Fruit fly (Drosophila melanogaster) whole organism, adult: ENCODE measurements around the gene CG8563.

ENCODE experiments used
- CG11617 ChIP-seq: fragments of 200-800 bp; sonication (Bioruptor generic); optimal IDR thresholded peaks from 2 replicates; lab custom pipeline; 2017; ENCODE audit warnings: mild to moderate bottlenecking, missing biosample characterization, missing genetic modification reagents, missing genetic modification characterization
- CG12768 ChIP-seq: fragments of 200-800 bp; sonication (Bioruptor generic); optimal IDR thresholded peaks from 2 replicates; lab custom pipeline; 2017; ENCODE audit warnings: missing biosample characterization, missing genetic modification characterization, mild to moderate bottlenecking, moderate library complexity, missing genetic modification reagents
- CG14711 ChIP-seq: fragments of 200-800 bp; sonication (Bioruptor generic); optimal IDR thresholded peaks from 2 replicates; lab custom pipeline; 2018; ENCODE audit warnings: missing biosample characterization, mild to moderate bottlenecking, missing genetic modification characterization, moderate library complexity
- CG1620 ChIP-seq: fragments of 200-800 bp; sonication (Bioruptor generic); optimal IDR thresholded peaks from 2 replicates; lab custom pipeline; 2016; ENCODE audit warnings: missing biosample characterization, missing genetic modification characterization
- CG33017 ChIP-seq: fragments of 200-800 bp; sonication (Bioruptor generic); optimal IDR thresholded peaks from 2 replicates; lab custom pipeline; 2018; ENCODE audit warnings: missing biosample characterization, mild to moderate bottlenecking, missing genetic modification characterization, moderate library complexity
- CG5204 ChIP-seq: fragments of 200-800 bp; sonication (Bioruptor generic); optimal IDR thresholded peaks from 2 replicates; lab custom pipeline; 2016; ENCODE audit warnings: missing biosample characterization, missing genetic modification characterization
- CG7045 ChIP-seq: fragments of 200-800 bp; sonication (Bioruptor generic); optimal IDR thresholded peaks from 2 replicates; lab custom pipeline; 2017; ENCODE audit warnings: missing biosample characterization, mild to moderate bottlenecking, missing genetic modification characterization
- CG7101 ChIP-seq: fragments of 200-800 bp; sonication (Bioruptor generic); optimal IDR thresholded peaks from 2 replicates; lab custom pipeline; 2018; ENCODE audit warnings: missing biosample characterization, mild to moderate bottlenecking, missing genetic modification characterization, moderate library complexity
- Clk ChIP-seq: fragments of 200-800 bp; sonication (Bioruptor generic); optimal IDR thresholded peaks from 2 replicates; lab custom pipeline; 2017; ENCODE audit warnings: missing biosample characterization, missing genetic modification characterization
- Crg-1 ChIP-seq: fragments of 200-800 bp; sonication (Bioruptor generic); optimal IDR thresholded peaks from 2 replicates; lab custom pipeline; 2016; ENCODE audit warnings: missing biosample characterization, missing genetic modification characterization
- Hr96 ChIP-seq: fragments of 200-800 bp; sonication (Bioruptor generic); optimal IDR thresholded peaks from 2 replicates; lab custom pipeline; 2016; ENCODE audit warnings: missing biosample characterization, missing genetic modification characterization
- Mnt ChIP-seq: fragments of 200-800 bp; sonication (Bioruptor generic); optimal IDR thresholded peaks from 2 replicates; lab custom pipeline; 2016; ENCODE audit warnings: missing biosample characterization, mild to moderate bottlenecking, missing genetic modification characterization
- bab1 ChIP-seq: fragments of 200-800 bp; sonication (Bioruptor generic); optimal IDR thresholded peaks from 3 replicates; lab custom pipeline; 2019; ENCODE audit warnings: missing biosample characterization, mild to moderate bottlenecking, missing genetic modification characterization, moderate library complexity
- cic ChIP-seq: fragments of 200-800 bp; sonication (Bioruptor generic); optimal IDR thresholded peaks from 2 replicates; lab custom pipeline; 2017; ENCODE audit warnings: missing biosample characterization, mild to moderate bottlenecking, missing genetic modification characterization, moderate library complexity
- cnc ChIP-seq, 2 experiments: fragments of >200 bp; optimal IDR thresholded peaks; 2 replicates each; lab custom pipeline; 2017
- kay ChIP-seq: fragments of 200-800 bp; sonication (Bioruptor generic); peaks from one replicate; lab custom pipeline; 2016; ENCODE audit warnings: missing biosample characterization, missing genetic modification characterization, borderline replicate concordance
- ovo ChIP-seq: fragments of 200-800 bp; sonication (Bioruptor generic); optimal IDR thresholded peaks from 2 replicates; lab custom pipeline; 2016; ENCODE audit warnings: missing biosample characterization, missing genetic modification characterization
- pad ChIP-seq: fragments of 200-800 bp; sonication (Bioruptor generic); optimal IDR thresholded peaks from 3 replicates; lab custom pipeline; 2017; ENCODE audit warnings: missing biosample characterization, missing genetic modification characterization, mild to moderate bottlenecking, moderate library complexity, missing genetic modification reagents
- tj ChIP-seq: fragments of 200-800 bp; sonication (Bioruptor generic); optimal IDR thresholded peaks from 3 replicates; lab custom pipeline; 2017; ENCODE audit warnings: missing biosample characterization, mild to moderate bottlenecking, missing genetic modification characterization, moderate library complexity
- toe ChIP-seq: fragments of 200-800 bp; sonication (Bioruptor generic); optimal IDR thresholded peaks from 2 replicates; lab custom pipeline; 2016; ENCODE audit warnings: missing biosample characterization, missing genetic modification characterization

CG8563 gene

dm6 chr3L:7439305-7439704, 48.8 kb downstream of the CG8563 start, which contains the start of gene sphinx1:
sphinx1 (minus strand) TSS chr3L:7439405.
- TF ChIP-seq bab1 (GFP tag; lab: Kevin White, UChicago) (no peak), CG1620 (GFP tag; lab: Kevin White, UChicago) (no peak), Hr96 (GFP tag; lab: Kevin White, UChicago) (no peak), CG14711 (tag; lab: Kevin White, UChicago) (no peak), Crg-1 (GFP tag; lab: Kevin White, UChicago) (no peak), toe (GFP tag; lab: Kevin White, UChicago) (no peak), cnc (optimal IDR thresholded peaks at IDR 0.05; lab: Kevin White, UChicago) (no peak), tj (GFP tag; lab: Kevin White, UChicago) (no peak), ovo (GFP tag; lab: Kevin White, UChicago) (no peak), pad (no peak), cic (GFP tag; lab: Kevin White, UChicago) (no peak), CG7045 (GFP tag; lab: Kevin White, UChicago) (no peak), CG7101 (tag; lab: Kevin White, UChicago) (no peak), Clk (no peak), Mnt (GFP tag; lab: Kevin White, UChicago) (no peak), CG12768 (GFP tag; lab: Kevin White, UChicago) (no peak), kay (no peak), CG5204 (GFP tag; lab: Kevin White, UChicago) (no peak)

- no peak for TF ChIP-seq Clk
- no peak for TF ChIP-seq CG5204 (GFP tag; lab: Kevin White, UChicago)
- TF ChIP-seq Mnt (GFP tag; lab: Kevin White, UChicago) = no peak
- no peak for TF ChIP-seq cnc (optimal IDR thresholded peaks at IDR 0.05; lab: Kevin White, UChicago)
- no peak for TF ChIP-seq CG7101 (tag; lab: Kevin White, UChicago)
- no peak for TF ChIP-seq tj (GFP tag; lab: Kevin White, UChicago)
- TF ChIP-seq toe (GFP tag; lab: Kevin White, UChicago) = no peak
- no peak for TF ChIP-seq pad
- TF ChIP-seq bab1 (GFP tag; lab: Kevin White, UChicago) = no peak
- TF ChIP-seq CG33017 (tag; lab: Kevin White, UChicago) = no peak
- no peak for TF ChIP-seq CG11617
- no peak for TF ChIP-seq ovo (GFP tag; lab: Kevin White, UChicago)
- no peak for TF ChIP-seq cic (GFP tag; lab: Kevin White, UChicago)
- TF ChIP-seq CG7045 (GFP tag; lab: Kevin White, UChicago) = no peak
- TF ChIP-seq CG1620 (GFP tag; lab: Kevin White, UChicago) = no peak
Observed at dm6 chr3L:7440633-7441032, 50.1 kb downstream of the CG8563 start, which contains the start of gene sphinx2. sphinx2 (minus strand) TSS chr3L:7440733.
